Worm (Caenorhabditis elegans): ENCODE data around the gene rbc-1.

The rbc-1 gene

DNA sequence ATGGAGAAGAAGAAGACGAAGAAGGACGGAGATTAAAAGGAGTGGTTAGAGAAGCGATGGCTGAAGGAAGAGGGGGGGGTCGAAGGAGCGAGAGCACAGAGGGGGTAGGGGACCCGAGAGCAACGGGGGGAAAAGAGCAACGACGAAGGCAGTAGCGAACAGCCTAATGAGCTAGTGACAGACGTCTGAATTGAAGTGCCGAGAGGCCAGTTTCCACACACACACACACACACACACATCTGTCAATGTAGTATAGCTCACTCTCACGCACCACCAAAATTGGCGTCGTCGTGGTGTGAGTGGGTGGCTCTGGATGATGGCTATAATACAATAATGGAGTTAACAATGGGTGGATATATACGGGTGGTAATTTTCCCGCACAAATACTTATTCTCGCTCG lies 25.5 kb downstream of the rbc-1 start (continued):
- TF ChIP-seq ceh-18 (tag; optimal IDR thresholded peaks at IDR 0.05) (no peak), ttx-3 (tag; optimal IDR thresholded peaks at IDR 0.05) (no peak), C38D4.7 (GFP tag; optimal IDR thresholded peaks at IDR 0.05) (peak; percentile 3), ref-2 (tag; optimal IDR thresholded peaks at IDR 0.05) (no peak), hlh-13 (GFP tag; optimal IDR thresholded peaks at IDR 0.05) (no peak), unc-3 (GFP tag; conservative IDR thresholded peaks at IDR 0.05) (no peak), unc-3 (tag; optimal IDR thresholded peaks at IDR 0.05) (no peak), odd-2 (tag; optimal IDR thresholded peaks at IDR 0.05) (no peak), ceh-30 (tag; optimal IDR thresholded peaks at IDR 0.05) (no peak), C08G9.2 (tag; optimal IDR thresholded peaks at IDR 0.05) (no peak), lin-11 (tag; optimal IDR thresholded peaks at IDR 0.05) (no peak), nfya-1 (tag; optimal IDR thresholded peaks at IDR 0.05) (peak; percentile 19), fkh-6 (tag; optimal IDR thresholded peaks at IDR 0.05) (no peak), fax-1 (tag; optimal IDR thresholded peaks at IDR 0.05) (no peak), K09A11.1 (tag; optimal IDR thresholded peaks at IDR 0.05; ENCODE audit: insufficient read depth) (no peak), F13H6.1 (tag; optimal IDR thresholded peaks at IDR 0.05) (no peak), unc-42 (tag; optimal IDR thresholded peaks at IDR 0.05) (peak; percentile 98), ceh-14 (tag; optimal IDR thresholded peaks at IDR 0.05) (no peak), hlh-15 (tag; optimal IDR thresholded peaks at IDR 0.05) (no peak), tbx-2 (tag; optimal IDR thresholded peaks at IDR 0.05) (no peak), pha-4 (tag; optimal IDR thresholded peaks at IDR 0.05) (no peak), hlh-30 (tag; optimal IDR thresholded peaks at IDR 0.05; ENCODE audit: insufficient read depth) (no peak)

- TF ChIP-seq pat-9 (tag; optimal IDR thresholded peaks at IDR 0.05) (no peak), ceh-45 (GFP tag; IDR thresholded peaks at IDR 0.05) (no peak), gmeb-2 (tag; optimal IDR thresholded peaks at IDR 0.05) (no peak), hlh-15 (tag; optimal IDR thresholded peaks at IDR 0.05) (no peak), rnt-1 (tag; optimal IDR thresholded peaks at IDR 0.05) (no peak), nhr-11 (tag; optimal IDR thresholded peaks at IDR 0.05) (no peak), sox-4 (tag; optimal IDR thresholded peaks at IDR 0.05) (no peak), ceh-19 (GFP tag; optimal IDR thresholded peaks at IDR 0.05) (no peak), unc-3 (GFP tag; conservative IDR thresholded peaks at IDR 0.05) (no peak), unc-3 (tag; optimal IDR thresholded peaks at IDR 0.05) (no peak), zip-5 (tag; optimal IDR thresholded peaks at IDR 0.05) (no peak), madf-2 (tag; optimal IDR thresholded peaks at IDR 0.05) (no peak), sox-2 (GFP tag; IDR thresholded peaks at IDR 0.05) (no peak), ama-1 (optimal IDR thresholded peaks at IDR 0.05) (no peak), lim-6 (tag; optimal IDR thresholded peaks at IDR 0.05) (no peak)
Measured at ce11 chrX:14637445-14637844, 26.3 kb downstream of the rbc-1 start.

DNA sequence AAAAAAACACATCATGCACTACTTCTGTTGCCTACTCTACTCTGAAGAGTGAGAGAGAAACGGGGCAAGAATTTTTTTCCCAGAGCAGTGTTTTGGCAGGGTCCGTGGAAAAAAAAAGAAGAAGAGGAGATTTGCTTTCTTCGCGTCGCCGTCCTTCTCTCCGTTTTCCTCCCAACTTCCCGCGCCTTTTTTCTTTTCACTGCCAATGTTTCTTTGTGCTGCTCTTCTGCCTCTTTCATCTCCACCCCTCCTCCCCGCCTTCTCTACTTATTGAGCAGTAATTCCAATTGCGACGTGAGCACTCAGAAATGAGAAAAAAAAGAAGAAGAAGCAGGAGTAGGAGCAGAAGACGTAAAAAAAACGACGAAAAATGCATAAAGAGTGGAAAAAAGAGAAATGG lies 28.8 kb downstream of the rbc-1 start:
- no peak for TF ChIP-seq ceh-9 (tag; optimal IDR thresholded peaks at IDR 0.05)
- no peak for TF ChIP-seq nhr-232 (tag; optimal IDR thresholded peaks at IDR 0.05)
- TF ChIP-seq nfya-1 (tag; optimal IDR thresholded peaks at IDR 0.05): peak; percentile 35
- peak; percentile 30 for TF ChIP-seq pag-3 (tag; optimal IDR thresholded peaks at IDR 0.05; ENCODE audit: borderline replicate concordance)
- no peak for TF ChIP-seq pax-1 (tag; optimal IDR thresholded peaks at IDR 0.05)
- peak; percentile 62 for TF ChIP-seq ceh-31 (tag; optimal IDR thresholded peaks at IDR 0.05)
- TF ChIP-seq rnt-1 (tag; optimal IDR thresholded peaks at IDR 0.05): no peak
- no peak for TF ChIP-seq pha-4 (tag; optimal IDR thresholded peaks at IDR 0.05)
- no peak for TF ChIP-seq dve-1 (tag; optimal IDR thresholded peaks at IDR 0.05)
- TF ChIP-seq unc-3 (GFP tag; conservative IDR thresholded peaks at IDR 0.05): no peak
- no peak for TF ChIP-seq unc-3 (tag; optimal IDR thresholded peaks at IDR 0.05)
- no peak for TF ChIP-seq lin-11 (tag; optimal IDR thresholded peaks at IDR 0.05)
- no peak for TF ChIP-seq ztf-16 (tag; optimal IDR thresholded peaks at IDR 0.05)
- peak; percentile 33 for TF ChIP-seq ceh-34 (tag; optimal IDR thresholded peaks at IDR 0.05)
- TF ChIP-seq ceh-18 (tag; optimal IDR thresholded peaks at IDR 0.05): peak; percentile 79
- peak; percentile 51 for TF ChIP-seq dmd-4 (tag; optimal IDR thresholded peaks at IDR 0.05; ENCODE audit: borderline replicate concordance)
- TF ChIP-seq ref-2 (tag; optimal IDR thresholded peaks at IDR 0.05): no peak
- TF ChIP-seq ahr-1 (tag; optimal IDR thresholded peaks at IDR 0.05): no peak
- peak; percentile 86 for TF ChIP-seq unc-42 (tag; optimal IDR thresholded peaks at IDR 0.05)
- TF ChIP-seq ama-1 (optimal IDR thresholded peaks at IDR 0.05): no peak
- peak; percentile 45 for TF ChIP-seq ceh-14 (tag; optimal IDR thresholded peaks at IDR 0.05)
- no peak for TF ChIP-seq sdc-2 (tag; optimal IDR thresholded peaks at IDR 0.05)
- peak; percentile 30 for TF ChIP-seq tbx-2 (tag; optimal IDR thresholded peaks at IDR 0.05)
- TF ChIP-seq odd-2 (tag; optimal IDR thresholded peaks at IDR 0.05): no peak

All from whole organism, late embryonic.